Fruit fly (Drosophila melanogaster): ENCODE data around the gene CG4887.
A peak's percentile ranks its signal among the peaks of the same experiment; 100 is the strongest.

Gene CG4887

DNA sequence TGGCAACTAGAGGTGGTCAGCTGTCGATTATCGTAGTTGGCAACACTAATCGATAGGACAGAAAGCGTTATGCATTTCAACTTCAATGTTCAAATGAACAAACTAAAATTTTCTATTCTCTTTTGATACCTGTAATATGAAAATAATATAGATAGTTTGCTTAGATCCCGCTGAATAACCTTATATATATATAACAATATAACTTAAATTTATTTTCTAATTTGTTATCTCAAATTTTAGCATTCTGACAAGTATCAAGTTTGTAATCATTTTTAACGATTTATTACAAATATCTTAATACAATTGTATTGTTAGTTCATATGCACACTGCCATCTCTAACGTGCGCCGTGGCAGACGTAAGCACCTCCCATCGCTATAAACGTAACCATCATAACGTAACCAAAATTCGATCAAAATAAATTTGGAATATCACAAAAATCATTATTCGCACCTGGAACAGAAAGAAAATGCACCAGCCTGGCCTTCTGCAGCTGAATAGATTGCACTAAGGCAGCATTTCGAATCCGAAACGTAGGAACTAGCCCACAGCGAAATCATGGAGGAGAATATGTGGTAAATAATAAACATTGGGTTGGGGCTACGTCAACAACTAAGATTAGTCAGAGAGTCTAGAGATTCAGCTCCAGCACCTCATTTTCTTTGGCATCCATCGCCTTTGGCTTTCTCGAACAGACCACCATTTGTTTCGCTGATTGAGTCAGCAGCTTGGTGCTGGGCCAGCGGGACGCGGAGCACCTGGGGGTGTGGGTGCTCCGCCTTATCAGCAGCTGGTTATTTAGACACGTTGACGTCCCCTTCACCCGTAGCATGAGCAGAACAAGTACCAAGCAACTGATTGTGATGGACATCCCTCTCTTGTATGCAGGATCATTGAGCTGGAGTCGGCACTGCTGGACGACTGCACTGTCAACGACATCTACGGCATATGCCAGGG, 43.6 kb upstream of the CG4887 start, which contains the start of the genes Pino and TBC1D23 (continued):
- 0 out of 3 replicates have a peak, but pooled peaks have one; percentile 11 for TF ChIP-seq CG7963 (GFP tag; IDR thresholded peaks at IDR 0.05; ENCODE audit: partially characterized antibody)
- peak; percentile 4 for TF ChIP-seq Lhr (GFP tag; optimal IDR thresholded peaks at IDR 0.05)
- TF ChIP-seq bbx (GFP tag; IDR thresholded peaks at IDR 0.05; ENCODE audit: partially characterized antibody): peak; percentile 31; the same call in 1 of the 2 replicates
- peak; percentile 15 for TF ChIP-seq CG18011 (GFP tag; optimal IDR thresholded peaks at IDR 0.05)
- TF ChIP-seq stc (GFP tag; IDR thresholded peaks at IDR 0.05): peak; percentile 21; the same call in 1 of the 2 replicates
- TF ChIP-seq abd-A (tag; optimal IDR thresholded peaks at IDR 0.05): no peak
- TF ChIP-seq nmo (GFP tag; optimal IDR thresholded peaks at IDR 0.05): peak; percentile 89
- peak; percentile 73; the same call in 2 of the 3 replicates for TF ChIP-seq CG16813 (GFP tag; IDR thresholded peaks at IDR 0.05; ENCODE audit: partially characterized antibody)
- TF ChIP-seq chn (GFP tag; optimal IDR thresholded peaks at IDR 0.05): peak; percentile 50
- TF ChIP-seq CG12391 (tag; optimal IDR thresholded peaks at IDR 0.05): peak; percentile 88
- peak; percentile 37 for TF ChIP-seq CG13894 (tag; optimal IDR thresholded peaks at IDR 0.05)
- peak; percentile 67 for TF ChIP-seq unc-4 (GFP tag; IDR thresholded peaks at IDR 0.05; ENCODE audit: partially characterized antibody)
- no peak for TF ChIP-seq tll (GFP tag; optimal IDR thresholded peaks at IDR 0.05)
- TF ChIP-seq lbe (GFP tag; optimal IDR thresholded peaks at IDR 0.05): peak; percentile 37
- TF ChIP-seq onecut (GFP tag; IDR thresholded peaks at IDR 0.05): peak; percentile 33; the same call in 1 of the 2 replicates
- TF ChIP-seq her (GFP tag; optimal IDR thresholded peaks at IDR 0.05): no peak
- peak; percentile 77 for TF ChIP-seq CG9817 (tag; optimal IDR thresholded peaks at IDR 0.05)
- TF ChIP-seq CG6854 (GFP tag; optimal IDR thresholded peaks at IDR 0.05): no peak
- TF ChIP-seq Hmr (GFP tag; optimal IDR thresholded peaks at IDR 0.05): peak; percentile 79
- peak; percentile 72 for TF ChIP-seq CG30020 (tag; optimal IDR thresholded peaks at IDR 0.05)
- TF ChIP-seq CG2120 (GFP tag; optimal IDR thresholded peaks at IDR 0.05): peak; percentile 80
- peak; percentile 49 for TF ChIP-seq Fer2 (tag; optimal IDR thresholded peaks at IDR 0.05)
- TF ChIP-seq CG4424 (GFP tag; optimal IDR thresholded peaks at IDR 0.05): peak; percentile 64
- no peak for TF ChIP-seq CG4707 (GFP tag; optimal IDR thresholded peaks at IDR 0.05)
- peak; percentile 48 for TF ChIP-seq hbn (GFP tag; IDR thresholded peaks at IDR 0.05; ENCODE audit: partially characterized antibody)
- TF ChIP-seq wdn (GFP tag; IDR thresholded peaks at IDR 0.05): no peak; the same call in 1 of the 2 replicates
- TF ChIP-seq wek (GFP tag; optimal IDR thresholded peaks at IDR 0.05): no peak
- TF ChIP-seq sna (GFP tag; IDR thresholded peaks at IDR 0.05; ENCODE audit: partially characterized antibody): peak; percentile 34; the same call in 1 of the 2 replicates
- peak; percentile 19 for TF ChIP-seq Asciz (GFP tag; optimal IDR thresholded peaks at IDR 0.05)
- TF ChIP-seq ab (GFP tag; optimal IDR thresholded peaks at IDR 0.05): no peak
- TF ChIP-seq CG3281 (GFP tag; optimal IDR thresholded peaks at IDR 0.05): peak; percentile 67
- TF ChIP-seq CG2889 (GFP tag; IDR thresholded peaks at IDR 0.05): no peak
- TF ChIP-seq CG17802 (tag; optimal IDR thresholded peaks at IDR 0.05): no peak
- no peak for TF ChIP-seq CG12744 (GFP tag; optimal IDR thresholded peaks at IDR 0.05)
- peak; percentile 32 for TF ChIP-seq corto (GFP tag; optimal IDR thresholded peaks at IDR 0.05)
- peak; percentile 6 for TF ChIP-seq jumu (GFP tag; optimal IDR thresholded peaks at IDR 0.05)
- no peak for TF ChIP-seq Side (GFP tag; optimal IDR thresholded peaks at IDR 0.05)
- TF ChIP-seq CG11560 (tag; IDR thresholded peaks at IDR 0.05): peak; percentile 91
- no peak; the same call in 1 of the 2 replicates for TF ChIP-seq CG8765 (GFP tag; IDR thresholded peaks at IDR 0.05)
- TF ChIP-seq nerfin-1 (tag; optimal IDR thresholded peaks at IDR 0.05): peak; percentile 46
- TF ChIP-seq rib (GFP tag; IDR thresholded peaks at IDR 0.05): no peak
- TF ChIP-seq btn (GFP tag; optimal IDR thresholded peaks at IDR 0.05): no peak
- 0 out of 2 replicates have a peak, but pooled peaks have one; percentile 21 for TF ChIP-seq Drgx (GFP tag; IDR thresholded peaks at IDR 0.05)
- peak; percentile 48 for TF ChIP-seq scrt (GFP tag; optimal IDR thresholded peaks at IDR 0.05)
- TF ChIP-seq CG13287 (GFP tag; IDR thresholded peaks at IDR 0.05; ENCODE audit: partially characterized antibody): peak; percentile 76
- no peak for TF ChIP-seq CTCF (GFP tag; optimal IDR thresholded peaks at IDR 0.05)
- peak; percentile 63 for TF ChIP-seq CG4404 (GFP tag; IDR thresholded peaks at IDR 0.05)
